Worm (Caenorhabditis elegans) whole organism, young adult: ENCODE measurements around the gene K11H12.5.

ENCODE experiments used
- B0019.2 ChIP-seq: fragments of 200-800 bp; sonication (Bioruptor generic); conservative IDR thresholded peaks from 2 replicates; pipeline ENCODE4 v1.3.6; 2022; ENCODE audit warnings: missing genetic modification reagents, missing genetic modification characterization, missing compliant biosample characterization
- B0261.1 ChIP-seq: sonication (generic microtip); optimal IDR thresholded peaks from 2 replicates; lab custom pipeline; 2016; ENCODE audit warnings: mild to moderate bottlenecking, missing genetic modification characterization, moderate library complexity, missing compliant biosample characterization
- F23B12.7 ChIP-seq: sonication (generic microtip); optimal IDR thresholded peaks from 2 replicates; lab custom pipeline; 2017; ENCODE audit warnings: missing genetic modification characterization, mild to moderate bottlenecking, missing compliant biosample characterization, antibody characterized with exemption, moderate library complexity; ENCODE audit not compliant: insufficient read depth
- F39B2.1 ChIP-seq: fragments of 200-800 bp; sonication (Bioruptor generic); IDR thresholded peaks from 2 replicates; pipeline ENCODE4 v1.3.6; 2022; ENCODE audit warnings: missing genetic modification reagents, missing genetic modification characterization, missing compliant biosample characterization
- F49E8.2 ChIP-seq: sonication (generic microtip); optimal IDR thresholded peaks from 3 replicates; lab custom pipeline; 2017; ENCODE audit warnings: missing genetic modification characterization, mild to moderate bottlenecking, missing compliant biosample characterization, antibody characterized with exemption, moderate library complexity; ENCODE audit not compliant: insufficient read depth
- F52B5.7 ChIP-seq: sonication (generic microtip); optimal IDR thresholded peaks from 2 replicates; lab custom pipeline; 2016; ENCODE audit warnings: mild to moderate bottlenecking, missing genetic modification characterization, missing compliant biosample characterization
- T26A5.8 ChIP-seq: sonication (generic microtip); optimal IDR thresholded peaks from 2 replicates; lab custom pipeline; 2016; ENCODE audit warnings: missing genetic modification characterization, missing compliant biosample characterization
- Y53G8AR.9 ChIP-seq: fragments of 200-800 bp; sonication (Bioruptor generic); conservative IDR thresholded peaks from 2 replicates; pipeline ENCODE4 v1.3.6; 2022; ENCODE audit warnings: missing genetic modification reagents, missing genetic modification characterization, missing compliant biosample characterization
- Y56A3A.18 ChIP-seq: fragments of 200-800 bp; sonication (Bioruptor generic); IDR thresholded peaks from 2 replicates; pipeline ENCODE4 v1.3.6; 2022; ENCODE audit warnings: missing genetic modification reagents, missing genetic modification characterization, missing compliant biosample characterization
- ama-1 ChIP-seq, 3 experiments: fragments of 150-350 bp in 1 of 3; sonication (generic microtip) in 2 of 3; optimal IDR thresholded peaks; 2 replicates each; lab custom pipeline; 2014 to 2018; ENCODE audit warnings: missing biosample characterization in 2 of 3, missing genetic modification characterization in 2 of 3, missing genetic modification reagents in 2 of 3
- aptf-2 ChIP-seq: fragments of 200-800 bp; sonication (Bioruptor generic); conservative IDR thresholded peaks from 2 replicates; pipeline ENCODE4 v1.3.6; 2022; ENCODE audit warnings: missing genetic modification reagents, missing genetic modification characterization, missing compliant biosample characterization
- atf-7 ChIP-seq: sonication (generic microtip); optimal IDR thresholded peaks from 2 replicates; lab custom pipeline; 2017; ENCODE audit warnings: mild to moderate bottlenecking, missing genetic modification characterization, missing compliant biosample characterization
- athp-1 ChIP-seq: sonication (generic microtip); optimal IDR thresholded peaks from 2 replicates; lab custom pipeline; 2017; ENCODE audit warnings: mild to moderate bottlenecking, missing genetic modification characterization, missing compliant biosample characterization
- attf-6 ChIP-seq: fragments of 200-800 bp; sonication (Bioruptor generic); IDR thresholded peaks from 2 replicates; pipeline ENCODE4 v1.3.6; 2022; ENCODE audit warnings: missing genetic modification reagents, missing genetic modification characterization, missing compliant biosample characterization
- cebp-2 ChIP-seq: fragments of 200-800 bp; sonication (Bioruptor generic); IDR thresholded peaks from 2 replicates; pipeline ENCODE4 v1.3.6; 2022; ENCODE audit warnings: missing genetic modification characterization, missing compliant biosample characterization
- ceh-58 ChIP-seq: fragments of 200-800 bp; sonication (Bioruptor generic); IDR thresholded peaks from 2 replicates; pipeline ENCODE4 v1.3.6; 2022; ENCODE audit warnings: missing genetic modification characterization, missing compliant biosample characterization
- ekl-4 ChIP-seq: fragments of 200-800 bp; sonication (Bioruptor generic); IDR thresholded peaks from 2 replicates; pipeline ENCODE4 v1.3.6; 2022; ENCODE audit warnings: missing genetic modification reagents, missing genetic modification characterization, missing compliant biosample characterization
- ets-4 ChIP-seq: fragments of 200-800 bp; sonication (Bioruptor generic); optimal IDR thresholded peaks from 2 replicates; lab custom pipeline; 2018; ENCODE audit warnings: mild to moderate bottlenecking, missing genetic modification characterization, missing compliant biosample characterization
- hmg-20 ChIP-seq: fragments of 200-800 bp; sonication (Bioruptor generic); IDR thresholded peaks from 2 replicates; pipeline ENCODE4 v1.3.6; 2022; ENCODE audit warnings: missing genetic modification reagents, missing genetic modification characterization, missing compliant biosample characterization
- lin-35 ChIP-seq, 3 experiments: fragments of 150-350 bp in 2 of 3; sonication (generic microtip) in 1 of 3; optimal IDR thresholded peaks; 2 replicates each; lab custom pipeline; 2014 to 2018; ENCODE audit warnings: missing biosample characterization in 3 of 3, missing genetic modification characterization in 3 of 3, missing genetic modification reagents in 3 of 3
- lin-40 ChIP-seq: sonication (generic microtip); optimal IDR thresholded peaks from 2 replicates; lab custom pipeline; 2016; ENCODE audit warnings: missing genetic modification characterization, mild to moderate bottlenecking, missing compliant biosample characterization, missing genotype, missing genetic modification reagents
- lir-1 ChIP-seq: fragments of 200-800 bp; sonication (Bioruptor generic); conservative IDR thresholded peaks from 2 replicates; pipeline ENCODE4 v1.3.6; 2022; ENCODE audit warnings: missing genetic modification reagents, missing genetic modification characterization, missing compliant biosample characterization
- madf-10 ChIP-seq: sonication (generic microtip); optimal IDR thresholded peaks from 2 replicates; lab custom pipeline; 2016; ENCODE audit warnings: mild to moderate bottlenecking, missing genetic modification characterization, missing compliant biosample characterization
- mcd-1 ChIP-seq: fragments of 200-800 bp; sonication (Bioruptor generic); IDR thresholded peaks from 2 replicates; pipeline ENCODE4 v1.3.6; 2022; ENCODE audit warnings: missing genetic modification reagents, missing genetic modification characterization, missing compliant biosample characterization
- mel-28 ChIP-seq: sonication (generic microtip); optimal IDR thresholded peaks from 2 replicates; lab custom pipeline; 2016; ENCODE audit warnings: borderline replicate concordance, mild to moderate bottlenecking, missing genetic modification characterization, missing compliant biosample characterization
- mes-4 ChIP-seq: sonication (generic microtip); optimal IDR thresholded peaks from 2 replicates; lab custom pipeline; 2016; ENCODE audit warnings: missing genotype, missing genetic modification characterization, missing compliant biosample characterization
- nfya-1 ChIP-seq: sonication (generic microtip); optimal IDR thresholded peaks from 2 replicates; lab custom pipeline; 2017; ENCODE audit warnings: antibody characterized with exemption, missing compliant biosample characterization, missing genetic modification characterization, borderline replicate concordance; ENCODE audit not compliant: insufficient read depth
- nfya-2 ChIP-seq: fragments of 200-800 bp; sonication (Bioruptor generic); IDR thresholded peaks from 2 replicates; pipeline ENCODE4 v1.3.6; 2022; ENCODE audit warnings: missing genetic modification reagents, missing genetic modification characterization, missing compliant biosample characterization
- nhr-27 ChIP-seq: fragments of 200-800 bp; sonication (Bioruptor generic); optimal IDR thresholded peaks from 2 replicates; lab custom pipeline; 2018; ENCODE audit warnings: mild to moderate bottlenecking, missing genetic modification characterization, moderate library complexity, missing compliant biosample characterization
- nhr-90 ChIP-seq: sonication (generic microtip); optimal IDR thresholded peaks from 2 replicates; lab custom pipeline; 2016; ENCODE audit warnings: missing genotype, mild to moderate bottlenecking, missing genetic modification characterization, missing compliant biosample characterization
- pbrm-1 ChIP-seq: fragments of 200-800 bp; sonication (Bioruptor generic); IDR thresholded peaks from 2 replicates; pipeline ENCODE4 v1.3.6; 2022; ENCODE audit warnings: missing genetic modification reagents, missing genetic modification characterization, missing compliant biosample characterization
- pha-4 ChIP-seq: fragments of 150-350 bp; sonication (generic microtip); optimal IDR thresholded peaks from 2 replicates; lab custom pipeline; 2014; ENCODE audit warnings: missing biosample characterization, missing genetic modification reagents, missing genetic modification characterization
- rcor-1 ChIP-seq: fragments of 200-800 bp; sonication (Bioruptor generic); IDR thresholded peaks from 2 replicates; pipeline ENCODE4 v1.3.6; 2022; ENCODE audit warnings: missing genetic modification reagents, missing genetic modification characterization, missing compliant biosample characterization
- rec-8 ChIP-seq, 2 experiments: sonication (generic microtip); optimal IDR thresholded peaks; 2 replicates each; lab custom pipeline; 2016; ENCODE audit warnings: mild to moderate bottlenecking in 2 of 2, missing genetic modification characterization in 2 of 2, missing genetic modification reagents in 2 of 2, missing genotype in 2 of 2, missing biosample characterization in 1 of 2, missing compliant biosample characterization in 1 of 2, moderate library complexity in 1 of 2
- snpc-1.1 ChIP-seq: sonication (generic microtip); optimal IDR thresholded peaks from 2 replicates; lab custom pipeline; 2017; ENCODE audit warnings: missing genetic modification characterization, mild to moderate bottlenecking, missing compliant biosample characterization, antibody characterized with exemption, moderate library complexity, missing genotype, missing genetic modification reagents; ENCODE audit not compliant: insufficient read depth
- snpc-1.3 ChIP-seq: sonication (generic microtip); optimal IDR thresholded peaks from 2 replicates; lab custom pipeline; 2017; ENCODE audit warnings: missing genetic modification characterization, mild to moderate bottlenecking, missing compliant biosample characterization, antibody characterized with exemption, moderate library complexity, missing genotype, missing genetic modification reagents; ENCODE audit not compliant: insufficient read depth
- somi-1 ChIP-seq: fragments of 200-800 bp; sonication (Bioruptor generic); optimal IDR thresholded peaks from 2 replicates; lab custom pipeline; 2018; ENCODE audit warnings: mild to moderate bottlenecking, missing genetic modification characterization, missing compliant biosample characterization
- tbp1 ChIP-seq: fragments of 200-800 bp; sonication (Bioruptor generic); optimal IDR thresholded peaks from 2 replicates; lab custom pipeline; 2018; ENCODE audit warnings: mild to moderate bottlenecking, missing genetic modification characterization, missing compliant biosample characterization
- tlf-1 ChIP-seq: fragments of 200-800 bp; sonication (Bioruptor generic); optimal IDR thresholded peaks from 2 replicates; lab custom pipeline; 2018; ENCODE audit warnings: mild to moderate bottlenecking, missing genetic modification characterization, missing compliant biosample characterization
- unc-130 ChIP-seq: sonication (generic microtip); optimal IDR thresholded peaks from 2 replicates; lab custom pipeline; 2016; ENCODE audit warnings: missing genetic modification reagents, missing genetic modification characterization, missing compliant biosample characterization
- zfh-2 ChIP-seq: fragments of 200-800 bp; sonication (Bioruptor generic); conservative IDR thresholded peaks from 2 replicates; pipeline ENCODE4 v1.3.6; 2022; ENCODE audit warnings: missing genetic modification reagents, missing genetic modification characterization, missing compliant biosample characterization
- zim-3 ChIP-seq: sonication (generic microtip); optimal IDR thresholded peaks from 2 replicates; lab custom pipeline; 2017; ENCODE audit warnings: mild to moderate bottlenecking, missing genetic modification characterization, moderate library complexity, missing compliant biosample characterization
- ztf-18 ChIP-seq: sonication (generic microtip); optimal IDR thresholded peaks from 2 replicates; lab custom pipeline; 2016; ENCODE audit warnings: missing genotype, mild to moderate bottlenecking, missing genetic modification characterization, missing compliant biosample characterization
- ztf-26 ChIP-seq: sonication (generic microtip); optimal IDR thresholded peaks from 2 replicates; lab custom pipeline; 2017; ENCODE audit warnings: missing genetic modification characterization, missing compliant biosample characterization

K11H12.5 gene

DNA sequence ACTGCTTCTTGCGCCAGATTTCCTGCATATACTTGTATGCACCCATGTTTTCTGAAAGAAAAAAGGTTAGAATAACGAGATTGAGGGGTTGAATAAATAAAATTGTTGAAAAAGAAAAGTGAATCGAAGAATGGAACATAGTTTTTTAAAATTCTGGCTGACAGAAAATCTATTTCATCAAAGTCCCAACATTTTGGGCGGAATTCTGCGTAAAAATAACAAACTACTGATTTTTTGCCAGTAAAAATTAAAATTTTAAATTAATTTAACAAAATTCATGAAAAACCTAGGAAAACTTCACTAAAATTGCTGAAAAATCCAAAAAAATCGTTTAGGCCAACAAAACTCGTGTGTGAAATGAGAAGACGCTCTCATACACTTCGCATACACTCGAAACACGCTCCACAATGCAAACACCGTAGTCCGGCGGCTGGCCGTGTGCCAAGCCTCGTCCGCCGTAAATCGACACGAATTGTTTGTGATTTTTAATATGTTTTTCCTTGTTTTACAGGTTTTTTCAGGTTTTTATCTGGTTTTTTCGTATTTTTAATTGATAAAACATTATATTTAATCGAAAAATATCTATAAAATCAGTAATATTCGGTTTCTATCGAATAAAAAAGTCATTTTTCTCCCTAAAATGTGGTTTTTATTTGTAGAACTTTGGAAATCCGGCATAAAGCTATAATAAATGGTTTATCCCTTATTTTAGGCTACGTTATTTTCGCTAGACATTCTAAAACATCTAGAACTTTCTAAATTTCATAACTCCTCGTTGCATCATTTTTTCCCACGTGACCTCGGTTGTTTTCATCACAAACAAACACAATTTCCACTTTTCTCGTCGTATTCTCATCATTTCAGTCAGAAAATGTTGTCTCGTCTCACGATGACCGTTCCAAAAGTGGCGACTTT lies 21.6 kb upstream of the K11H12.5 start, which contains the start of the genes rpl-15 and K11H12.8 (continued):
- TF ChIP-seq hmg-20 (GFP tag; lab: Robert Waterston, UW): peak; percentile 97
- TF ChIP-seq F39B2.1 (GFP tag; lab: Robert Waterston, UW): peak; percentile 93
- peak; percentile 67 for TF ChIP-seq T26A5.8 (tag; lab: Kevin White, UChicago)
- peak; percentile 89 for TF ChIP-seq nfya-2 (GFP tag; lab: Robert Waterston, UW)
- peak; percentile 100 for TF ChIP-seq B0019.2 (GFP tag; lab: Robert Waterston, UW)
- TF ChIP-seq snpc-1.1 (tag; lab: Kevin White, UChicago): peak; percentile 94
- peak; percentile 99 for TF ChIP-seq lir-1 (GFP tag; lab: Robert Waterston, UW)
- peak; percentile 97 for TF ChIP-seq cebp-2 (GFP tag; lab: Robert Waterston, UW)
- TF ChIP-seq ama-1 (optimal IDR thresholded peaks at IDR 0.05; lab: Kevin White, UChicago): peak; percentile 54
- peak; percentile 68 to 80 for TF ChIP-seq ama-1 (GFP tag; optimal IDR thresholded peaks at IDR 0.05; lab: Kevin White, UChicago)
- TF ChIP-seq ztf-18: peak; percentile 88
- peak; percentile 92 to 95 for TF ChIP-seq rec-8 (tag; optimal IDR thresholded peaks at IDR 0.05; lab: Kevin White, UChicago)
- TF ChIP-seq lin-35 (GFP tag; optimal IDR thresholded peaks at IDR 0.05; lab: Kevin White, UChicago): peak; percentile 1 to 99 (median 93)
- peak; percentile 98 for TF ChIP-seq unc-130 (GFP tag; lab: Kevin White, UChicago)
- peak; percentile 96 for TF ChIP-seq aptf-2 (GFP tag; lab: Robert Waterston, UW)
- TF ChIP-seq ztf-26 (tag; lab: Kevin White, UChicago): peak; percentile 99
- TF ChIP-seq lin-40 (tag; lab: Kevin White, UChicago): peak; percentile 99
- TF ChIP-seq ceh-58 (GFP tag; lab: Robert Waterston, UW): 0 out of 2 replicates have a peak, but pooled peaks have one; percentile 90
- peak; percentile 98 for TF ChIP-seq F49E8.2 (tag; lab: Kevin White, UChicago)
- peak; percentile 100 for TF ChIP-seq pha-4 (tag; lab: Kevin White, UChicago)
- peak; percentile 93 for TF ChIP-seq mel-28 (tag; lab: Kevin White, UChicago)
- TF ChIP-seq rcor-1 (GFP tag; lab: Robert Waterston, UW): peak; percentile 99
- TF ChIP-seq Y53G8AR.9 (GFP tag; lab: Robert Waterston, UW): peak; percentile 100
- TF ChIP-seq ets-4 (GFP tag; lab: Kevin White, UChicago): peak; percentile 88
- TF ChIP-seq tbp1 (GFP tag; lab: Kevin White, UChicago): peak; percentile 83
- TF ChIP-seq B0261.1 (tag; lab: Kevin White, UChicago): peak; percentile 58
- TF ChIP-seq nfya-1 (tag; lab: Kevin White, UChicago): no peak
- peak; percentile 96 for TF ChIP-seq zim-3 (tag; lab: Kevin White, UChicago)
- peak; percentile 99 for TF ChIP-seq Y56A3A.18 (GFP tag; lab: Robert Waterston, UW)
- peak; percentile 99 for TF ChIP-seq atf-7 (tag; lab: Kevin White, UChicago)
- peak; percentile 98 for TF ChIP-seq mcd-1 (GFP tag; lab: Robert Waterston, UW)
- TF ChIP-seq F52B5.7 (tag; lab: Kevin White, UChicago): peak; percentile 99
- TF ChIP-seq nhr-90 (tag; lab: Kevin White, UChicago): peak; percentile 98
- peak; percentile 99 for TF ChIP-seq F23B12.7 (tag; lab: Kevin White, UChicago)
- peak; percentile 73 for TF ChIP-seq mes-4
- TF ChIP-seq ekl-4 (GFP tag; lab: Robert Waterston, UW): peak; percentile 99
- peak; percentile 100 for TF ChIP-seq somi-1 (GFP tag; lab: Kevin White, UChicago)
- peak; percentile 100 for TF ChIP-seq tlf-1
- peak; percentile 99 for TF ChIP-seq snpc-1.3 (tag; lab: Kevin White, UChicago)
- peak; percentile 96 for TF ChIP-seq zfh-2 (GFP tag; lab: Robert Waterston, UW)
- peak; percentile 99 for TF ChIP-seq athp-1 (tag; lab: Kevin White, UChicago)
- peak; percentile 97 for TF ChIP-seq madf-10 (tag; lab: Kevin White, UChicago)
- TF ChIP-seq pbrm-1 (GFP tag; lab: Robert Waterston, UW): peak; percentile 100
- TF ChIP-seq attf-6 (GFP tag; lab: Robert Waterston, UW): peak; percentile 92
- TF ChIP-seq nhr-27 (tag; lab: Kevin White, UChicago): peak; percentile 96
